Worm (Caenorhabditis elegans): ENCODE results near the gene gpr-2.

gpr-2 gene

DNA sequence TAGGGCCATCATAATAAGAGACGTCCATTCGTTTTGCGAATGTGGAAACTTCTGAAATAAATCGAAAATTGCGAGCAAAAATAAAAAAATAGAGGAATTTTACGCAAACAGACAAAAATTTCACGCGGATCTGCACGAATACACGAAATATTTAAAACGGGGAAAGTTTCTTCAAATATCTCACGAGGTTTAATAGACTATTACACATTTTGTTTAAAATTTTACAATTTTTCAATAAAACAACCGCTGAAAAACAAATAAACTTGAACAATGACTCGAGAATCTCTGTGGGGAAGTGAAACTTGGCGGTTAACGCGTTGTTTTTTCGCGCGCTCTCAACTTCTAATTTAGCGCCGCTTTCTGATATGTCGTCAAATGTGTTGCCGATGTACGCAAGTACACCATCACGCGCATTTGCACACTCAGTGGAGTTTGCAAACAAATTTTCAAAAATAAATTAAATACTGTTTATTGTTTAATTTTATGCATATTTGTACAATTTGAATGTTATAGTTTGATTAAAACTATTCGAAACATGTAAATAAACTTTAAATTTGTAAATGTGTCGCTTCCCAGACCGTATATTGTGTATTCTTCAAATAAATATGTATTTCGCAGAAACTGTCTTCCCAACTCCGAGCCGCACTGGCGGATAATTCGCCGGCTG lies at the start of gene gpr-2, which contains the start of gene rgr-1:
Gene gpr-2 (minus strand): TSS at position 51 of the 667 bp plus-strand sequence.
Gene rgr-1 (plus strand): TSS at position 617 of the 667 bp plus-strand sequence.
- TF ChIP-seq nfya-1 (tag; optimal IDR thresholded peaks at IDR 0.05) (peak; percentile 31), ceh-2 (tag; optimal IDR thresholded peaks at IDR 0.05) (no peak), lin-11 (tag; optimal IDR thresholded peaks at IDR 0.05) (no peak), fkh-10 (GFP tag; optimal IDR thresholded peaks at IDR 0.05) (no peak), mec-3 (tag; optimal IDR thresholded peaks at IDR 0.05; ENCODE audit: borderline replicate concordance) (no peak), elt-2 (tag; optimal IDR thresholded peaks at IDR 0.05) (no peak), fkh-6 (tag; optimal IDR thresholded peaks at IDR 0.05) (no peak), hlh-8 (tag; optimal IDR thresholded peaks at IDR 0.05) (no peak), madf-2 (tag; optimal IDR thresholded peaks at IDR 0.05) (no peak)

DNA sequence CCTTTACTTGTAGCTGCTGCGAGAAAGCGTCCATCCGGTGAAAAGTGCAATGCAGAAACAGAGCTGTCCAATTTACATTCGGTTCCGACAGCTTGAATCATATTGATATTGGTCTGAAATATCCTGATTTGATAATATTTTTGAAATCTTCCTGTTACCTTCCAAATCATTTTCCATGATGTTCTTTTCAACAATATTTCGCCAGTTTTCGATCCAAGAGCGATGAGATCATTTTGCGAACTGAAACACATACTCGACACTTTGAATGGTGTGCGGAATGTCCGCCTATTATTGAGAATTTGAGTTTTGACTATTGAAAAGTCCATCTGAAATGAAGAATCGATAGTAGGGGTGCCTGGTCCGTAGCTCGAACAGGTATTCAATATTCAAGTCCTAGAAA lies 48.2 kb upstream of the gpr-2 start, which contains the start of gene emb-30:
Gene emb-30 (minus strand): TSS at position 328 of the 400 bp plus-strand sequence.
- TF ChIP-seq nfya-1 (tag; optimal IDR thresholded peaks at IDR 0.05): no peak
- TF ChIP-seq pha-2 (tag; optimal IDR thresholded peaks at IDR 0.05): no peak
- no peak for TF ChIP-seq fax-1 (tag; optimal IDR thresholded peaks at IDR 0.05)
- no peak for TF ChIP-seq sox-2 (GFP tag; IDR thresholded peaks at IDR 0.05)
- no peak for TF ChIP-seq madf-2 (tag; optimal IDR thresholded peaks at IDR 0.05)
- TF ChIP-seq elt-4 (tag; optimal IDR thresholded peaks at IDR 0.05): no peak
- no peak for TF ChIP-seq nhr-11 (tag; optimal IDR thresholded peaks at IDR 0.05)
- no peak for TF ChIP-seq tbx-2 (tag; optimal IDR thresholded peaks at IDR 0.05)
- TF ChIP-seq ahr-1 (tag; optimal IDR thresholded peaks at IDR 0.05): no peak
- TF ChIP-seq pat-9 (tag; optimal IDR thresholded peaks at IDR 0.05): no peak
- TF ChIP-seq K02D7.2 (tag; optimal IDR thresholded peaks at IDR 0.05): no peak
- no peak for TF ChIP-seq Y22D7AL.16 (tag; optimal IDR thresholded peaks at IDR 0.05)
- no peak for TF ChIP-seq tbx-7 (tag; optimal IDR thresholded peaks at IDR 0.05)
- TF ChIP-seq ceh-18 (tag; optimal IDR thresholded peaks at IDR 0.05): no peak
- no peak for TF ChIP-seq C38D4.7 (GFP tag; optimal IDR thresholded peaks at IDR 0.05)
- TF ChIP-seq dmd-4 (tag; optimal IDR thresholded peaks at IDR 0.05; ENCODE audit: borderline replicate concordance): no peak

DNA sequence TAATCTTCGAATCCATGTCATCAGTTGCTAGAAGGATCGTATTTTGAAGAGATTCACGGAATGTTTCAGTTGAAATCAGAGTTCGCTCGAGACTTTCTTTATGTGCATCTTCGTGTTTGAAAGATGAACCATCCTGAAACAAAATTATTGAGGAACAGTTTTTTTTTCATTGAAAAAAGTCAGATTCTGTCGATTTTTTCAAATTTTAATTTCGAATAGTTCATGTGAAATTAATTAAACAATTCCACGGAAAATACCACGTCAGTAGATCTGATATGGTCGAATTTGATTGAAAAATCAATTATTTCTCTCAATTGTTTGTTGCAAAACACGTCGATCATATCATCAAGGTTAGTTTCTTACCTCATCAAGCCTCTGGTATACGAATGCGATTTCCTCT lies 46.4 kb upstream of the gpr-2 start, which contains the start of gene F54C8.1:
Gene F54C8.1 (plus strand): TSS at position 301 of the 400 bp plus-strand sequence.
- no peak for TF ChIP-seq fkh-6 (tag; optimal IDR thresholded peaks at IDR 0.05)

DNA sequence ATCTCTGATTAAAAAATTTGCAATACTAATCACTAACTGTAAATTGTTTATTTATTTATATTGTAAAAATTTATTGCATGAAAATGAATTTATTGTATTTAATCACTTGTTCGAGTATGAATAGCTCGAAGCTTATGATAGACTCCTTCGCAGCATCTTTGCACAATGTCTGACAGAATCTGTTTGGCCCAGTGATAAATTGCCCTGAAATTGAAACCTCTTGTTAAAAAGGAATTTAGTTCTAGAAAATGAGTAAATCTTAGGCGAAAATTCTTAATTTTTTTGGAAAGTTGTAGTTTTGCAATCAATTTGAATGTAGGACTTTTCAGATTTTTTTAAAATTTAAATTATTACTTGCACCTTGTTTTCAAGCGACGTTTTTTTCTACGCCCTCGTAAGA lies 42.0 kb upstream of the gpr-2 start:
- TF ChIP-seq npax-4 (tag; optimal IDR thresholded peaks at IDR 0.05): no peak
- no peak for TF ChIP-seq tbx-7 (tag; optimal IDR thresholded peaks at IDR 0.05)
- TF ChIP-seq unc-3 (GFP tag; conservative IDR thresholded peaks at IDR 0.05): no peak
- no peak for TF ChIP-seq unc-3 (tag; optimal IDR thresholded peaks at IDR 0.05)
- no peak for TF ChIP-seq odd-2 (tag; optimal IDR thresholded peaks at IDR 0.05)
- TF ChIP-seq ceh-14 (tag; optimal IDR thresholded peaks at IDR 0.05): no peak
- no peak for TF ChIP-seq ceh-9 (tag; optimal IDR thresholded peaks at IDR 0.05)
- no peak for TF ChIP-seq ceh-48 (tag; optimal IDR thresholded peaks at IDR 0.05)
- no peak for TF ChIP-seq ceh-19 (GFP tag; optimal IDR thresholded peaks at IDR 0.05)

DNA sequence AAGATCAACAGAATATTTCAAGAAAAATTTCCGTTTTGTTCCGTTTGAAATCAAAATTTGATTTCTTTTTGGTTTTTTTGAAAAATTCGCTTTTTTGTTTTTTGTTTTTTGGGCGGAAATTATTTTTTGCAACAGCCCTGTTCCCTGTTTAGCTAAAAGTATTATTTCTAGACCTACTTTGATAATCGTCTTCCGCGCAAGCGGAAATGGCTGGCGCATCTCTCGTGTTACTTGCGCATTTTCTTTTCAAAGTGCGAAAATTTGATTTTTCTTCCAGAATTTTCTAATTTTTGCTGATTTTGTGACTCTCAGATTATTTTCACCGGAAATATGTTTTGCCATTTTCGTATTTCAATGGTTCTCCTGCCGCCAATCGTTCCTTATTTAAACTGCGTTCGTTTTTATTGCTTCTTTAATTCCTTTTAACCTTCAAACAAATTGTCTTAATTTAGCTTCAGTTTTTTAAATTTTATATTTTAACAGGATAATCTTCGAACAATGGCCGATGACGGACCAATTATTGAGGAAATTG lies 40.7 kb upstream of the gpr-2 start, which contains the start of gene cpar-1:
Gene cpar-1 (plus strand): TSS at position 482 of the 532 bp plus-strand sequence.
- TF ChIP-seq nhr-232 (tag; optimal IDR thresholded peaks at IDR 0.05) (no peak), ceh-6 (GFP tag; optimal IDR thresholded peaks at IDR 0.05) (no peak), pqm-1 (tag; optimal IDR thresholded peaks at IDR 0.05) (no peak), dve-1 (tag; optimal IDR thresholded peaks at IDR 0.05) (no peak), syd-9 (tag; optimal IDR thresholded peaks at IDR 0.05) (no peak)
